Fruit fly (Drosophila melanogaster): ENCODE data around the gene santa-maria.

dm6 chr2L:7397746-7398145 is 53.3 kb downstream of the santa-maria start:
- TF ChIP-seq h (optimal IDR thresholded peaks at IDR 0.05): no peak
- TF ChIP-seq Myc (optimal IDR thresholded peaks at IDR 0.05): no peak
- TF ChIP-seq Sin3A (optimal IDR thresholded peaks at IDR 0.05): no peak
- TF ChIP-seq insv (optimal IDR thresholded peaks at IDR 0.05): no peak

Measured in Kc167 (cell line).